Fruit fly (Drosophila melanogaster) Kc167 (cell line): ENCODE measurements around the gene PK1-R.

ENCODE experiments used
- Myc ChIP-seq: fragments of >200 bp; optimal IDR thresholded peaks from 2 replicates; lab custom pipeline; 2017; ENCODE audit warnings: missing external identifiers
- Sin3A ChIP-seq: fragments of >200 bp; optimal IDR thresholded peaks from 2 replicates; lab custom pipeline; 2018; ENCODE audit warnings: missing external identifiers
- h ChIP-seq: fragments of >200 bp; optimal IDR thresholded peaks from 3 replicates; lab custom pipeline; 2018; ENCODE audit warnings: missing external identifiers
- insv ChIP-seq: fragments of >200 bp; optimal IDR thresholded peaks from 3 replicates; lab custom pipeline; 2018; ENCODE audit warnings: missing external identifiers
- psq ChIP-seq: fragments of >200 bp; optimal IDR thresholded peaks from 2 replicates; lab custom pipeline; 2017; ENCODE audit warnings: missing external identifiers
- ttk ChIP-seq: sonication (Bioruptor generic); optimal IDR thresholded peaks from 2 replicates; lab custom pipeline; 2017; ENCODE audit warnings: missing external identifiers

The PK1-R gene

DNA sequence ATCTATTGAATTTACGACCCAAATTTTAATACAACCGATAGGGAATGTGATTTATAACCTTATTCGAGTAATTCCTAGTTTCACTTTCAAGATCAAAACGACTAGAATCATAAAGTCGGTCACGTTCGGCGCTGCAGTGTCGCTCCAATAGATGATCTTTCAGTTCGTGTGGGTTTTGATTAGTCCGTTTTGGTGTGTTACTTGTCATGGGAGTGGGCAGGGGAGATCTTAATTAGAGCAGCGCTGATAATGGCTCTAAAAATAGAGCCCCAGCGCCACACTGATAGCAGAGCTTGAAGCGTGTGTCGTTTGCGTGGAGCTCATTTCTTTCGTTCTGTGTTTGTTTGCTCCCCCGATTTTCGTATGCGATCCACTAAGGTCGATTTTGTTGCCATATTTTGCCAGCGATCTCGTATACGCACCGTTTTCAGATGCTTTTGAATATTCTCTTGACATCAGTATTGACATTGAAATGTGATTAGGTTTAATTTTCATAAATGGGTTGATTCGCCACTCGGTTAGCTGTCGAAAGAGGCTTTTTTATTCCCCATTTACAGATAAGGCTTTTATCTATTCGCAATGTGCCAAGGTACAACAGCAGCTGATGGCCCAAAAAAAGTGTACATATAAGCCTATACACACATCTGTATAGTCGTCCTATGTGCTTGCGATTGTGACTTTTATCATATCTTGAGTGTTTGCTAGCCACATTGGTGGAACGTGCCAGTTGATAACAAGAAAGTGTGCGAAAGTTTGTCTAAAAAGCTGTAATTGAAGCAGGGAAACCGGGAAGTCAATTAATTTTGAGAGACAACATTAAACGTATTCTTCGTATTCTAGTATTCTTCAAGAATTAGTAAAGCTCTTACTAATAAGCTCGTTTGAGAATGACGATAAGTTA is 44.1 kb downstream of the PK1-R start:
- no peak for TF ChIP-seq Myc (lab: Kevin White, UChicago)
- no peak for TF ChIP-seq ttk
- TF ChIP-seq Sin3A (lab: Kevin White, UChicago): no peak
- no peak for TF ChIP-seq psq (lab: Kevin White, UChicago)
- TF ChIP-seq insv: no peak
- no peak for TF ChIP-seq h (lab: Kevin White, UChicago)

- no peak for TF ChIP-seq Sin3A (lab: Kevin White, UChicago)
- no peak for TF ChIP-seq ttk
- no peak for TF ChIP-seq h (lab: Kevin White, UChicago)
- no peak for TF ChIP-seq Myc (lab: Kevin White, UChicago)
- TF ChIP-seq insv: no peak
- no peak for TF ChIP-seq psq (lab: Kevin White, UChicago)
Measured at dm6 chr3R:14057132-14057855, 45.6 kb downstream of the PK1-R start.

DNA sequence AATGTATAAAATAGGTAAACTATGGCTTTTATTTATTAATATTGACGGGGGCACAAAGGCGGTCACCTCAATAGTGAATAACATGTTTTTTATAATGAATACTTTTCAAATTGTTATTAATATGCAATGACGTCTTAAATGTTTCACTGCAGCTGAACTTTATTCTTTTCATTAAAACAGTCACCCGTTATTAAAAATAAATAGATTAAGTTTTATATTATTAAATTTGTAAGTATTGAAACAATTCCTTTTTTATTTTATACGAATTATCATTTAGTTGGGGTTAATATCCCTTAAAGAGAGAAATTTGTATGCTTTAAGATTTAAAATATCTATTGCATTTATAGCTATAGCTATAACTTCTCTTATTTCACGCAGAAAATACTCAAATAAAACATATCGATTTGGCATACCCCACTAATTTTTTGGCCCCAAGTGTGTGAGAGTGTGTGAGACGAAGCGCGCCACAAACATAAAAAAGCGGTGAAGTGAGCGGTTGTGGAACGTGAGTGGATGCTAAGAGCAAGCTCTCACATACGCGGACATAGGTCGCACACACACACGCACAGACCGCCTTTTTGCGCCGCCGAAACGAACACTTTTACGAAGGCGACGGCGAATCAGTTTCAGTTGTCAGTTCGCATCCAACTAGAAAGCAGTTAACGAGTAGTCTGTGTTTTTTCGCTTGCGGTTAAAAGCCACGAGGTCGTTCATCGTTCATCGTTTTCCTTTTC is 46.4 kb downstream of the PK1-R start, which contains the start of gene foxo:
Gene foxo, plus strand, starts transcription at position 626 of the 734 bp plus-strand sequence.
- TF ChIP-seq insv (no peak), psq (lab: Kevin White, UChicago) (no peak), Sin3A (lab: Kevin White, UChicago) (no peak), Myc (lab: Kevin White, UChicago) (no peak), h (lab: Kevin White, UChicago) (no peak), ttk (no peak)

- no peak for TF ChIP-seq Myc (lab: Kevin White, UChicago)
- no peak for TF ChIP-seq h (lab: Kevin White, UChicago)
- TF ChIP-seq ttk: no peak
- no peak for TF ChIP-seq Sin3A (lab: Kevin White, UChicago)
- TF ChIP-seq psq (lab: Kevin White, UChicago): no peak
- no peak for TF ChIP-seq insv
Measured at dm6 chr3R:14055944-14056319, 47.0 kb downstream of the PK1-R start.

DNA sequence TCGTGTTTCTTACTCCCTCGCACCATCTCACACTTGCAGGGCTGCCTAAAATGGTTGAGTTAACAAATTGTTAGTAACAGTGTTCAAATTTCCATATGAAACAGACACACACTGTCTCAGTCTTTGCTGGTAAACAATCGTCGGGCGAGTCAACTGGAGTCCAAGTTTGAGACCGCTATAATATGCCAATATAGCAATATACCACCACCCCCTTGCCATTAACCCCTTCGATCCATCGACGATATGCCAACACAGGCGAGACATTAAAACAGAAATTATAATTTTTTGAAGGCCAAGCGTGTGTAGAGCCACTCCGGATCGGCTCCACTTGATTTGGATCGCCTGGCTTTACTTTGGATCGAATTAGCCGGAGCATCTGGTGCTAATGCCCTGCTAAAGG is 48.8 kb downstream of the PK1-R start:
- TF ChIP-seq h (lab: Kevin White, UChicago): no peak
- TF ChIP-seq Sin3A (lab: Kevin White, UChicago): no peak
- no peak for TF ChIP-seq psq (lab: Kevin White, UChicago)
- no peak for TF ChIP-seq ttk
- TF ChIP-seq insv: no peak
- no peak for TF ChIP-seq Myc (lab: Kevin White, UChicago)

DNA sequence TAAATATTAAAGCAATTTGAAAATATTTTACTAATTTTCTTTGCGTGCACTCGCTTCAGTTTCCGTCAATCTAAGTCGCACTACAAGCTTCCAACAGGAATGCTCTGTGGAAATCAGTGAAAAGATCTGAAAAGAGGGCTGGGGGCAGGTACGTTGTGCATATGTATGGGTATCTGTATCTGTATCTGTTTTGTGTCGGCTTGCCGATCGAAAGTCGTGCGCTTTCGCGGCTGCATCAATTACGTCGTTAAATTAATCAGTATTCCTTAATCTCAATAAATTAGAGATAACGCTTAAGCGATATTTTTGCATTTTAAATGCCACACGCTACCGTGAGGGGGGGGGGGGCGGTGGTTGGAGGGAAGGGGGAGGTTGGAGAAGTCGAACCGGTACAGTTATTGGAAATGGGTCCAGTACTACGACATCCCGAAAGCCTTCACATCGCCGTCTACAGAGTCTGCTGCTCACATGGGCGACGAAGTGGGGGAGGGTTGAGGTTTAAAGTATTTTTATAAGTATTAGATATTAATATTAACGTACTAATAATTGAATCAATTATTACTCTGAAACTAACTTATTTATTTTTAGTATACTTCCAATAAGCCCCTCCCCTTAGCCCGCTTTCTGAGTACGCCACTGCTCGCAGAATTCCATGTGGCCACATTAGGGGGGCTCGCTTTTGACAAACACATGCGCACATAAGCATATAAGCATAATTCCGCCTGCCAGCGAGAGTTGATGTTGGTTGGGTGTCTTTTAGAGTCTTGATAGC is 49.7 kb downstream of the PK1-R start:
- TF ChIP-seq Myc (lab: Kevin White, UChicago) (no peak), insv (no peak), ttk (no peak), h (lab: Kevin White, UChicago) (no peak), psq (lab: Kevin White, UChicago) (no peak), Sin3A (lab: Kevin White, UChicago) (no peak)

- TF ChIP-seq psq (lab: Kevin White, UChicago) (no peak), Sin3A (lab: Kevin White, UChicago) (no peak), insv (no peak), h (lab: Kevin White, UChicago) (no peak)
Measured at dm6 chr3R:14052182-14053036, 50.5 kb downstream of the PK1-R start.

- TF ChIP-seq ttk (no peak), psq (lab: Kevin White, UChicago) (no peak), Sin3A (lab: Kevin White, UChicago) (no peak), h (lab: Kevin White, UChicago) (no peak), Myc (lab: Kevin White, UChicago) (no peak), insv (no peak)
Measured at dm6 chr3R:14051391-14051852, 51.5 kb downstream of the PK1-R start.

- TF ChIP-seq ttk (no peak), h (lab: Kevin White, UChicago) (no peak), Sin3A (lab: Kevin White, UChicago) (no peak), Myc (lab: Kevin White, UChicago) (no peak), psq (lab: Kevin White, UChicago) (no peak), insv (no peak)
Measured at dm6 chr3R:14050556-14051170, 52.3 kb downstream of the PK1-R start.
